Worm (Caenorhabditis elegans) whole organism, L2 larva: ENCODE results near the gene W05B2.2.

Source experiments
- ama-1 ChIP-seq: fragments of 150-350 bp; optimal IDR thresholded peaks from 2 replicates; lab custom pipeline; 2018; ENCODE audit warnings: inconsistent platforms
- ceh-82 ChIP-seq: fragments of 150-350 bp; optimal IDR thresholded peaks from 2 replicates; lab custom pipeline; 2014; ENCODE audit warnings: missing biosample characterization, missing genetic modification characterization
- nhr-77 ChIP-seq: fragments of 150-350 bp; optimal IDR thresholded peaks from 2 replicates; lab custom pipeline; 2014; ENCODE audit warnings: missing biosample characterization, missing genetic modification characterization
- ztf-4 ChIP-seq: fragments of 150-350 bp; optimal IDR thresholded peaks from 2 replicates; lab custom pipeline; 2014; ENCODE audit warnings: missing biosample characterization, missing genetic modification characterization

DNA sequence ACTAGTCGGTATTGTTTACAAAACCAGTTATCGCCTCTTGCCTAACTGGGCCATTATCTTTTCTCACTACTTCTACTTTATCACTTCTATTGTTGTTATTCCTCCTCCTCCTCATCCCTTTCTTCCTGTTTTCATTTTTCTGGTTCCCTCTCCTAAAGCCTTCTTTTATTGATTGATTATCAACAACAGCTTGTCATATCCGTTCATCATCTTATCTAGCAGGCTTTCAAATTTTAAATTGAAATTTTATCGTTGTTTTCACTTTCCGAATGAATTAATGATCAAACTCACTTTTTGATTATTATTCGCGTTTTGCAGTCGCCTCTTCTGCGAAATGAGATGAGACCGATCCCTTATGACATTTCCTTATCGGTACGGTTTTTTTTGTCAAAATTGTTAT, 55.8 kb downstream of the W05B2.2 start, which contains the start of gene cut-6:
- TF ChIP-seq ama-1 (lab: Kevin White, UChicago), result no peak
- no peak for TF ChIP-seq ceh-82
- no peak for TF ChIP-seq nhr-77 (tag; lab: Kevin White, UChicago)
- TF ChIP-seq ztf-4 (tag; lab: Kevin White, UChicago), result no peak
